Worm (Caenorhabditis elegans) whole organism, L2 larva: ENCODE measurements around the gene M153.3.

Experiments used
- C34F6.9 ChIP-seq: fragments of 150-350 bp; optimal IDR thresholded peaks from 2 replicates; lab custom pipeline; 2014; ENCODE audit warnings: missing biosample characterization, missing genetic modification characterization
- F13H6.1 ChIP-seq: sonication (generic microtip); optimal IDR thresholded peaks from 2 replicates; lab custom pipeline; 2016; ENCODE audit warnings: missing genetic modification characterization, missing compliant biosample characterization
- R02D3.7 ChIP-seq: fragments of 150-350 bp; optimal IDR thresholded peaks from 2 replicates; lab custom pipeline; 2014; ENCODE audit warnings: missing biosample characterization, missing genetic modification characterization
- ZK546.5 ChIP-seq: sonication (generic microtip); optimal IDR thresholded peaks from 2 replicates; lab custom pipeline; 2017; ENCODE audit warnings: missing biosample characterization, missing genetic modification characterization
- alr-1 ChIP-seq: fragments of 150-350 bp; optimal IDR thresholded peaks from 2 replicates; lab custom pipeline; 2014; ENCODE audit warnings: missing biosample characterization, missing genetic modification characterization
- ama-1 ChIP-seq: fragments of 150-350 bp; optimal IDR thresholded peaks from 2 replicates; lab custom pipeline; 2018; ENCODE audit warnings: inconsistent platforms
- blmp-1 ChIP-seq: sonication (generic microtip); optimal IDR thresholded peaks from 2 replicates; lab custom pipeline; 2017; ENCODE audit warnings: missing genetic modification characterization, mild to moderate bottlenecking, missing compliant biosample characterization, antibody characterized with exemption, moderate library complexity; ENCODE audit not compliant: insufficient read depth
- ceh-16 ChIP-seq: fragments of 150-350 bp; optimal IDR thresholded peaks from 2 replicates; lab custom pipeline; 2014; ENCODE audit warnings: missing biosample characterization, missing genetic modification characterization
- crh-2 ChIP-seq: sonication (generic microtip); optimal IDR thresholded peaks from 2 replicates; lab custom pipeline; 2017; ENCODE audit warnings: missing biosample characterization, missing genetic modification characterization
- egl-27 ChIP-seq: sonication (generic microtip); optimal IDR thresholded peaks from 3 replicates; lab custom pipeline; 2017; ENCODE audit warnings: missing biosample characterization, missing genetic modification reagents, missing genetic modification characterization
- elt-3 ChIP-seq: sonication (generic microtip); optimal IDR thresholded peaks from 2 replicates; lab custom pipeline; 2017; ENCODE audit warnings: missing biosample characterization, missing genetic modification characterization
- fos-1 ChIP-seq: fragments of 150-350 bp; optimal IDR thresholded peaks from 2 replicates; lab custom pipeline; 2014; ENCODE audit warnings: missing biosample characterization, missing genetic modification characterization
- gmeb-1 ChIP-seq: fragments of 150-350 bp; optimal IDR thresholded peaks from 2 replicates; lab custom pipeline; 2014; ENCODE audit warnings: missing biosample characterization, missing genetic modification characterization
- lin-11 ChIP-seq: fragments of 150-350 bp; sonication (generic microtip); optimal IDR thresholded peaks from 2 replicates; lab custom pipeline; 2014; ENCODE audit warnings: missing biosample characterization, missing genetic modification characterization, inconsistent platforms, mixed read lengths
- lin-13 ChIP-seq: fragments of 150-350 bp; optimal IDR thresholded peaks from 2 replicates; lab custom pipeline; 2014; ENCODE audit warnings: missing biosample characterization, missing genetic modification reagents, missing genetic modification characterization
- lin-39 ChIP-seq: fragments of 150-350 bp; optimal IDR thresholded peaks from 2 replicates; lab custom pipeline; 2014; ENCODE audit warnings: missing biosample characterization, missing genetic modification reagents, missing genetic modification characterization
- lsy-2 ChIP-seq, 2 experiments: fragments of 150-350 bp in 1 of 2; sonication (generic microtip) in 1 of 2; optimal IDR thresholded peaks; 2 replicates each; lab custom pipeline; 2014 to 2017; ENCODE audit warnings: missing biosample characterization in 2 of 2, missing genetic modification characterization in 2 of 2
- mab-5 ChIP-seq: fragments of 150-350 bp; optimal IDR thresholded peaks from 2 replicates; lab custom pipeline; 2014; ENCODE audit warnings: missing biosample characterization, missing genetic modification characterization
- mdl-1 ChIP-seq, 2 experiments: fragments of 150-350 bp in 1 of 2; sonication (generic microtip) in 1 of 2; optimal IDR thresholded peaks; 2 replicates each; lab custom pipeline; 2017; ENCODE audit warnings: missing biosample characterization in 2 of 2, missing genetic modification characterization in 2 of 2
- nhr-129 ChIP-seq: fragments of 150-350 bp; optimal IDR thresholded peaks from 2 replicates; lab custom pipeline; 2014; ENCODE audit warnings: missing biosample characterization, missing genetic modification characterization
- nhr-21 ChIP-seq: fragments of 150-350 bp; optimal IDR thresholded peaks from 2 replicates; lab custom pipeline; 2014; ENCODE audit warnings: missing biosample characterization, missing genetic modification characterization
- nhr-237 ChIP-seq: fragments of 150-350 bp; optimal IDR thresholded peaks from 2 replicates; lab custom pipeline; 2014; ENCODE audit warnings: missing biosample characterization, missing genetic modification characterization
- nhr-25 ChIP-seq: fragments of 150-350 bp; sonication (generic microtip); optimal IDR thresholded peaks from 3 replicates; lab custom pipeline; 2014; ENCODE audit warnings: missing biosample characterization, missing genetic modification characterization
- nhr-6 ChIP-seq: fragments of 150-350 bp; optimal IDR thresholded peaks from 2 replicates; lab custom pipeline; 2014; ENCODE audit warnings: missing biosample characterization, missing genetic modification characterization
- nhr-77 ChIP-seq: fragments of 150-350 bp; optimal IDR thresholded peaks from 2 replicates; lab custom pipeline; 2014; ENCODE audit warnings: missing biosample characterization, missing genetic modification characterization
- peb-1 ChIP-seq: fragments of 150-350 bp; optimal IDR thresholded peaks from 2 replicates; lab custom pipeline; 2014; ENCODE audit warnings: missing biosample characterization, missing genetic modification characterization
- sem-4 ChIP-seq: fragments of 150-350 bp; optimal IDR thresholded peaks from 2 replicates; lab custom pipeline; 2014; ENCODE audit warnings: missing biosample characterization, missing genetic modification reagents, missing genetic modification characterization
- sma-3 ChIP-seq: sonication (generic microtip); optimal IDR thresholded peaks from 2 replicates; lab custom pipeline; 2016; ENCODE audit warnings: missing genetic modification reagents, missing genetic modification characterization, missing compliant biosample characterization
- sma-9 ChIP-seq, 2 experiments: fragments of 150-350 bp in 1 of 2; sonication (generic microtip) in 1 of 2; optimal IDR thresholded peaks; 2 replicates each; lab custom pipeline; 2014 to 2016; ENCODE audit warnings: missing genetic modification characterization in 2 of 2, mild to moderate bottlenecking in 1 of 2, missing biosample characterization in 1 of 2, missing compliant biosample characterization in 1 of 2, missing genetic modification reagents in 1 of 2, moderate library complexity in 1 of 2
- unc-55 ChIP-seq: fragments of 150-350 bp; sonication (generic microtip); optimal IDR thresholded peaks from 3 replicates; lab custom pipeline; 2014; ENCODE audit warnings: missing biosample characterization, missing genetic modification reagents, missing genetic modification characterization
- zag-1 ChIP-seq: fragments of 150-350 bp; optimal IDR thresholded peaks from 2 replicates; lab custom pipeline; 2014; ENCODE audit warnings: missing biosample characterization, missing genetic modification characterization
- ztf-1 ChIP-seq: fragments of 200-800 bp; sonication (Bioruptor generic); conservative IDR thresholded peaks from 2 replicates; pipeline ENCODE4 v1.3.6; 2022; ENCODE audit warnings: missing genetic modification characterization, missing compliant biosample characterization
- ztf-11 ChIP-seq: sonication (generic microtip); optimal IDR thresholded peaks from 2 replicates; lab custom pipeline; 2017; ENCODE audit warnings: missing biosample characterization, missing genetic modification characterization

Gene M153.3

ce11 chrX:12175667-12176278, 33.1 kb downstream of the M153.3 start:
- TF ChIP-seq sma-9 (GFP tag; optimal IDR thresholded peaks at IDR 0.05; lab: Kevin White, UChicago) (peak; percentile 10), sma-9 (tag; optimal IDR thresholded peaks at IDR 0.05; lab: Kevin White, UChicago) (no peak), F13H6.1 (tag; lab: Kevin White, UChicago) (peak; percentile 62), peb-1 (no peak), sma-3 (peak; percentile 8)
- TF ChIP-seq, all 48 proteins: peak for 3

DNA sequence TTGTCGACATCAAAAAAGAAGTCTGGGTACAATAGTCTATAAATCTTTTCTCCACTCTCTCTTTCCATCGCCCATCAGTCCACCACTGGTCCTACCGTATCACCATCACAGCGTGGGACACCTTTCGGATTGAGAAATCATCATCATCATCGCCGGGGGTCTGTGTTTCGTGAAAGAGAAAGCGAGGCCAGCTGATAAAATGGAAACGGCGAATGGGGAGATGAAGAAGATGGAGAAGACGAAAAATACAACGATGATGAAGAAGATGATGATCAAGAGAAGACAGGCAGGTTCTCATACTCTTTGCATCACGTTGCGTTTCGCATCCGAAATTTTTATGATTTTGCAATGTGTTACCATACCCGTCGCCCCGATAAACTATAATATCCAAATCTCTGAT, 33.7 kb downstream of the M153.3 start:
- TF ChIP-seq mdl-1 (tag; optimal IDR thresholded peaks at IDR 0.05; lab: Kevin White, UChicago) (no peak), unc-55 (GFP tag; lab: Kevin White, UChicago) (no peak), egl-27 (tag; lab: Kevin White, UChicago) (peak; percentile 24), C34F6.9 (tag; lab: Kevin White, UChicago) (no peak), fos-1 (tag; lab: Kevin White, UChicago) (peak; percentile 42), blmp-1 (tag; lab: Kevin White, UChicago) (peak; percentile 92), ama-1 (no peak), lsy-2 (tag; optimal IDR thresholded peaks at IDR 0.05; lab: Kevin White, UChicago) (peak in 1 of 2 experiments; percentile 33), ceh-16 (tag; lab: Kevin White, UChicago) (peak; percentile 38), nhr-25 (tag; lab: Kevin White, UChicago) (peak; percentile 75), peb-1 (no peak), gmeb-1 (tag; lab: Kevin White, UChicago) (no peak), sem-4 (tag; lab: Kevin White, UChicago) (no peak), crh-2 (tag; lab: Kevin White, UChicago) (no peak), nhr-77 (tag; lab: Kevin White, UChicago) (no peak), nhr-21 (tag; lab: Kevin White, UChicago) (peak; percentile 78), nhr-6 (tag; lab: Kevin White, UChicago) (no peak), nhr-129 (tag; lab: Kevin White, UChicago) (peak; percentile 55), R02D3.7 (tag; lab: Kevin White, UChicago) (no peak), alr-1 (tag; lab: Kevin White, UChicago) (no peak), lin-39 (no peak), elt-3 (tag; lab: Kevin White, UChicago) (no peak), lin-11 (no peak), sma-9 (GFP tag; optimal IDR thresholded peaks at IDR 0.05; lab: Kevin White, UChicago) (peak; percentile 69), sma-9 (tag; optimal IDR thresholded peaks at IDR 0.05; lab: Kevin White, UChicago) (no peak), zag-1 (no peak), mab-5 (tag; lab: Kevin White, UChicago) (no peak), F13H6.1 (tag; lab: Kevin White, UChicago) (peak; percentile 29), ZK546.5 (tag; lab: Kevin White, UChicago) (no peak), lin-13 (GFP tag; lab: Kevin White, UChicago) (no peak), sma-3 (peak; percentile 51)

DNA sequence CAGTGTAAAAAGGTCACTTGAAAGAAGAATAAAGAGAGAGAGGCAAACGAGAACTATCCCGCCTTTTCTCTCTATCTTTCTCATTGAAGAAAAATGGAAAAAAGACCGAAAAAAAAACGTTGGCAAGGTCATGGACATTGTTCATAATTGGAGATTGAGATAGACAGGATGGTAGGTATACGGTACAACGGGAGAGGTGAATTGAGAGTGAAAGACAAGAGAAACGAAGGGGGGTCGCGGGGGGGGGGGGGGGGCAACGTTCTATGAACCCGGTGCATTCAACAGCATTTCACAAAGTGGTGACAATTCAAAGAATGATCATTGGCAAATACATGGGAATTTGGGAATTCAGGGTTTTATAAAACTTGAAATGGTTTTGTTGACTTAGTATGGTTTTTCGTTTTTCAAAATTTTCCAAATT, 34.2 kb downstream of the M153.3 start:
- TF ChIP-seq nhr-129 (tag; lab: Kevin White, UChicago) = no peak
- peak; percentile 68 for TF ChIP-seq nhr-25 (tag; lab: Kevin White, UChicago)
- TF ChIP-seq crh-2 (tag; lab: Kevin White, UChicago) = peak; percentile 45
- TF ChIP-seq nhr-77 (tag; lab: Kevin White, UChicago) = no peak
- TF ChIP-seq ztf-11 = no peak
- TF ChIP-seq sma-9 (GFP tag; optimal IDR thresholded peaks at IDR 0.05; lab: Kevin White, UChicago) = no peak
- no peak for TF ChIP-seq sma-9 (tag; optimal IDR thresholded peaks at IDR 0.05; lab: Kevin White, UChicago)
- no peak for TF ChIP-seq ceh-16 (tag; lab: Kevin White, UChicago)
- no peak for TF ChIP-seq ama-1
- no peak for TF ChIP-seq nhr-237
- no peak for TF ChIP-seq ztf-1 (GFP tag; lab: Robert Waterston, UW)
- TF ChIP-seq mdl-1 (tag; optimal IDR thresholded peaks at IDR 0.05; lab: Kevin White, UChicago) = no peak
- TF ChIP-seq, all 48 proteins: peak for 2

- TF ChIP-seq unc-55 (GFP tag; lab: Kevin White, UChicago) = peak; percentile 3
- no peak for TF ChIP-seq mdl-1 (tag; optimal IDR thresholded peaks at IDR 0.05; lab: Kevin White, UChicago)
- peak; percentile 21 for TF ChIP-seq sem-4 (tag; lab: Kevin White, UChicago)
Observed at ce11 chrX:12177521-12177920, 34.9 kb downstream of the M153.3 start.
